Fruit fly (Drosophila melanogaster): ENCODE data around the gene stnA.
A peak's percentile ranks its signal among the peaks of the same experiment; 100 is the strongest.

The stnA gene

DNA sequence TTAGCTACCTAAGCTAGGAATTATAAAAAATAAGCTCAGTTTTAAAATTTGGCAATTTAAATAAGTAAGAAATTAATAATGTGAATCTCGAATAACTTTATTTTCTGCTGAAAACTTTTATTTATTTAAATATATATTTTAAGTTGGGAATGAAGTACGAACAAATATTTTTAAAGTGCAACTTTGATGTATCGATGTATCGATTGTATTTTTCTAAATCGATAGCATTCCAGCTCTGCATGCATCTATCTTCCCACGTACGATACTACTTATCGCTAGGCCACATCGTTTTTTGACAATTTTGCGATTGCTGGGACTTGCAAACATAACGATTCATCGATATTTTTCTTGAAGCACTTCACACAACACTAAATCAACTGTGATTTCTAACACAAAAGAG is 3.0 kb upstream of the stnA start (continued):
- no peak for TF ChIP-seq tio (GFP tag; optimal IDR thresholded peaks at IDR 0.05)
- no peak for TF ChIP-seq Jarid2 (GFP tag; optimal IDR thresholded peaks at IDR 0.05)
- TF ChIP-seq CG3847 (GFP tag; IDR thresholded peaks at IDR 0.05), result peak; percentile 50; the same call in 1 of the 2 replicates
- TF ChIP-seq CG2129 (GFP tag; IDR thresholded peaks at IDR 0.05; ENCODE audit: partially characterized antibody), result peak; percentile 86
- TF ChIP-seq D19A (tag; optimal IDR thresholded peaks at IDR 0.05), result peak; percentile 2
- no peak for TF ChIP-seq kay (GFP tag; optimal IDR thresholded peaks at IDR 0.05)
- TF ChIP-seq Rfx (GFP tag; IDR thresholded peaks at IDR 0.05), result peak; percentile 64
- peak; percentile 17; the same call in 1 of the 2 replicates for TF ChIP-seq klu (GFP tag; IDR thresholded peaks at IDR 0.05)
- TF ChIP-seq CG4404 (GFP tag; IDR thresholded peaks at IDR 0.05), result no peak
- no peak for TF ChIP-seq Bdp1 (GFP tag; optimal IDR thresholded peaks at IDR 0.05)
- TF ChIP-seq CG3281 (GFP tag; optimal IDR thresholded peaks at IDR 0.05), result peak; percentile 1
- no peak for TF ChIP-seq Neu2 (GFP tag; optimal IDR thresholded peaks at IDR 0.05; ENCODE audit: borderline replicate concordance)

DNA sequence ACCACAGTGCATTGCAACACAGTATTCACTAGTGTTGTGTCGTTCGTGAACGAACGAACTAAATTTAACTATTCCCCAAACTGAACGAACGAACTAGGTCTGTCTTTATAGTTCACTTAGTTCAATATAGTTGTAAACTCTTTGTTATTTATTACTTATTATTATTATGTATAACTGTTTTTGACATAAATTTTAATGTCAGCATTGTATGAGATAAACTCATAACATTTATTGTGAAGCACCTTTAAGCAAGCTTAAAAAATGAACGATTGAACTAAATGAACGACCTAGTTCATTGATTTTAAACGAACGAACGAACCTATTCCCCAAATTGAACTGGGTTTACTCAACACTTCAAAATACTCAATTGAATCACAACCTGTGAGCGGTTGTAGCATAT is 2.5 kb upstream of the stnA start:
- no peak for TF ChIP-seq lab (GFP tag; optimal IDR thresholded peaks at IDR 0.05)
- TF ChIP-seq CG15514 (GFP tag; optimal IDR thresholded peaks at IDR 0.05), result peak; percentile 98
- TF ChIP-seq row (GFP tag; IDR thresholded peaks at IDR 0.05), result peak; percentile 53; the same call in 2 of the 3 replicates
- no peak for TF ChIP-seq ato (GFP tag; IDR thresholded peaks at IDR 0.05; ENCODE audit: partially characterized antibody)
- TF ChIP-seq slbo (GFP tag; IDR thresholded peaks at IDR 0.05), result 0 out of 2 replicates have a peak, but pooled peaks have one; percentile 28
- no peak for TF ChIP-seq CG1647 (GFP tag; optimal IDR thresholded peaks at IDR 0.05)
- TF ChIP-seq Sry-β (GFP tag; optimal IDR thresholded peaks at IDR 0.05), result peak; percentile 65
- TF ChIP-seq dan (GFP tag; IDR thresholded peaks at IDR 0.05), result no peak
- no peak for TF ChIP-seq TFAM (GFP tag; optimal IDR thresholded peaks at IDR 0.05)
- no peak for TF ChIP-seq CG11398 (GFP tag; optimal IDR thresholded peaks at IDR 0.05)
- TF ChIP-seq Dek (tag; optimal IDR thresholded peaks at IDR 0.05), result no peak
- no peak for TF ChIP-seq CG18011 (GFP tag; optimal IDR thresholded peaks at IDR 0.05)
- TF ChIP-seq Adf1 (GFP tag; IDR thresholded peaks at IDR 0.05), result no peak
- no peak for TF ChIP-seq org-1 (GFP tag; optimal IDR thresholded peaks at IDR 0.05)
- TF ChIP-seq Meics (GFP tag; optimal IDR thresholded peaks at IDR 0.05), result no peak

DNA sequence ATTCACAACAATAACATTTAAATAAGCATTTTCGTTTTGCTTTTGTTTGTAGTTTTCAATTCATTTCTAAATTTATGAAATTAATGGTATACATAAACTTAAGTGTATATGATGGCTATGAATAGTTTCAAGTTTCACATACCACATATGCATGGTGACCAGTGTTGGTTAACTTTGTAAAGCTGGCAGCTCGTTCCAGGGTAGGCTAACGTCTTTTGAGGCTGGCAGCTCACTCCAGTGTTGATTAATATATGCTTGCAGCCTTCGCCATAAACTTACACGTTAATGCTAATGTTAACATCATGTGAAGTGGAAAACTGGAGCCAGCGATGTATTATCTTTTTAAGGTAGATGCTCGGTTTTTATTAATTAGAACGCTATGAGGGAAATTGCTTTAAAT is 22.9 kb downstream of the stnA start:
- TF ChIP-seq Usf (GFP tag; optimal IDR thresholded peaks at IDR 0.05) (no peak), stwl (tag; optimal IDR thresholded peaks at IDR 0.05) (peak; percentile 94), CG6791 (GFP tag; IDR thresholded peaks at IDR 0.05; ENCODE audit: partially characterized antibody) (no peak)

DNA sequence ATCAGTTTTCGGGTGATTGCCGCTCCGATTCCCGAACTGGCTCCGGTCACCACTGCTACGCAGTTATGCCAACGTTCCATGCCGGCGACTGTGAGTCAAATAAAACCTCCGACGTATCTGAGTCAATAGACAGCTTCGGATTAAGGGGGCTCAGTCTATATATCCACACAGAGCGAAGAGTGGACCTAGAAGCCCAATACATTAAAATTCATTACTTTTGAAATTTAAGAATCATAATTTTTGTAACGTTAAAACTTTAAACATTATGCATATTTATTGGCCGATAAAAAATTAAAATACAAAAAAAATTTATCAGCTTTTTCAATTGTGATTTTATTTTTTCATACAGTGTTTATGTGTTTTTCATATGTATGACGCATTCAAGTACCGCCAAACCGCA is 42.2 kb downstream of the stnA start, which contains the start of gene CG40485:
CG40485 (minus strand) TSS at position 101 of the 400 bp plus-strand sequence.
- TF ChIP-seq CG8944 (GFP tag; optimal IDR thresholded peaks at IDR 0.05) (no peak), knrl (GFP tag; IDR thresholded peaks at IDR 0.05; ENCODE audit: partially characterized antibody) (no peak), seq (GFP tag; IDR thresholded peaks at IDR 0.05) (no peak), btn (GFP tag; optimal IDR thresholded peaks at IDR 0.05) (no peak), CG13296 (GFP tag; optimal IDR thresholded peaks at IDR 0.05) (no peak), fu2 (GFP tag; optimal IDR thresholded peaks at IDR 0.05) (no peak), CG8281 (tag; optimal IDR thresholded peaks at IDR 0.05) (no peak), HmgD (GFP tag; optimal IDR thresholded peaks at IDR 0.05) (no peak), MBD-R2 (GFP tag; IDR thresholded peaks at IDR 0.05) (no peak), Six4 (GFP tag; optimal IDR thresholded peaks at IDR 0.05) (no peak), Optix (GFP tag; IDR thresholded peaks at IDR 0.05) (no peak)
